Fruit fly (Drosophila melanogaster) whole organism: ENCODE data around the gene dnd.

Experiments used
- CG8478 ChIP-seq: fragments of >200 bp; optimal IDR thresholded peaks from 2 replicates; lab custom pipeline; 2018; ENCODE audit warnings: inconsistent platforms
- Dll ChIP-seq: fragments of >200 bp; optimal IDR thresholded peaks from 2 replicates; lab custom pipeline; 2017
- EcR ChIP-seq, 2 experiments: fragments of >200 bp; optimal IDR thresholded peaks; 2 replicates each; lab custom pipeline; 2017; ENCODE audit warnings: missing biosample characterization in 2 of 2, missing genetic modification characterization in 2 of 2, missing genetic modification reagents in 2 of 2
- pan ChIP-seq: fragments of >200 bp; optimal IDR thresholded peaks from 2 replicates; lab custom pipeline; 2017
- psq ChIP-seq: fragments of >200 bp; optimal IDR thresholded peaks from 2 replicates; lab custom pipeline; 2017
- usp ChIP-seq: fragments of >200 bp; optimal IDR thresholded peaks from 2 replicates; lab custom pipeline; 2017; ENCODE audit warnings: missing biosample characterization, missing genetic modification characterization, mixed read lengths

Gene dnd

dm6 chr3R:21870158-21870971 lies 16.8 kb downstream of the dnd start, which contains the start of gene CG31431:
Gene CG31431, plus strand, starts transcription at chr3R:21870681.
- TF ChIP-seq CG8478 (no peak), psq (lab: Kevin White, UChicago) (no peak), usp (no peak), EcR (GFP tag; optimal IDR thresholded peaks at IDR 0.05; lab: Kevin White, UChicago) (no peak), Dll (lab: Kevin White, UChicago) (no peak), pan (lab: Kevin White, UChicago) (no peak)

DNA sequence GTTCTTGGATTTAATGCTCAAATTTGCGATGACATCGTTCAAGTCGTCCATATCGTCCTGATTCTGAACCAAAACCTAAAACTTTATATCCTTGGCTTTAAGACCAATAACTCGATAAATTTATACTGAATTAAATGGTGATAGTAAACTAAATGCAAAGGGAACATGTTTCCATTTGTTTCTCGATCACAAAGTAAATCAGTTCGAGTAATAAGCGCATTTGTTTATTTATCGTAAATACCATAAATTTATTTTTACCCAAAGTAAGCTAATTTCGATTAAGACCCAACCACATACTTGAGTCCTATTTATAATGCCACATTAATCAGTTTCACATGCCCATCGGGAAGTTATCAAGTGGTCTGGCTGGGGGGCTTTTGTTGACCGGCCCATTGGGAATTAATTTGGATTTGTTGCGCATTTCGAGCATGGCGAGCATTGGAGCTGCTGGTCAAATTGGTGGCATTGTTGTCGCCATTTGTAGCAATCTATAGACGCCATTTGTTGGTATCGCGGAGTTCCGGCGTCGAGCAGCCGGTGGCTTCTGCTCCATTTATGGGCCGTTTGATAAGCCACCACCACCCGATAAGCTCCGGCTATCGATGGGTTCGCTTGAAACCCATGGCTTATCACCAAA lies 17.6 kb downstream of the dnd start, which contains the start of gene CG31174:
CG31174 (minus strand) TSS at position 51 of the 637 bp plus-strand sequence.
- no peak for TF ChIP-seq usp
- no peak for TF ChIP-seq CG8478
- no peak for TF ChIP-seq psq (lab: Kevin White, UChicago)
- TF ChIP-seq EcR (GFP tag; optimal IDR thresholded peaks at IDR 0.05; lab: Kevin White, UChicago), result no peak
- no peak for TF ChIP-seq pan (lab: Kevin White, UChicago)
- TF ChIP-seq Dll (lab: Kevin White, UChicago), result no peak

dm6 chr3R:21867819-21868218 lies 19.3 kb downstream of the dnd start, which contains the start of the genes CG6569 and Cby:
Gene CG6569, minus strand, starts transcription at chr3R:21867919.
Gene Cby, plus strand, starts transcription at chr3R:21868003.
- TF ChIP-seq Dll (lab: Kevin White, UChicago) (no peak), EcR (GFP tag; optimal IDR thresholded peaks at IDR 0.05; lab: Kevin White, UChicago) (no peak), usp (no peak), CG8478 (no peak), pan (lab: Kevin White, UChicago) (no peak), psq (lab: Kevin White, UChicago) (no peak)

DNA sequence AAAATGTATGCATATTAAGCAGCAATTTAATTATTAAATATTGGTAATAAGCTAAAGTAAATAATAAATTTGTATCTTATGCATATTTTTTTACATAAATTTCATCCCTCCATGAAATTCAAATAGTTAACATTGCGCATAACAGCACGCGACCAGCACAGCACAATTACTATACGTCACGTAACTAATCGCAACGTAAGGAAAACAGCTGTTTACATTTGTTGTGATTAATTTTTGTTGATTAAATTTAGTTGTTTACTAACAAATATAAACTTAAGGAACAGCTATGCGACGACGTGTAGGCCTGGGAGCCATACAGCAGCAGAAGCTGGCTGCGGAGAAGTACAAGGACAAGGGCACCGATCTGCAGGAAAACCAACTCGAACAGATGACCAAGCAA lies 22.2 kb downstream of the dnd start, which contains the start of gene lsn:
lsn (plus strand) TSS at position 177 of the 400 bp plus-strand sequence.
- TF ChIP-seq CG8478, result no peak
- no peak for TF ChIP-seq Dll (lab: Kevin White, UChicago)
- TF ChIP-seq usp, result no peak
- TF ChIP-seq psq (lab: Kevin White, UChicago), result no peak
- TF ChIP-seq pan (lab: Kevin White, UChicago), result no peak
- no peak for TF ChIP-seq EcR (GFP tag; optimal IDR thresholded peaks at IDR 0.05; lab: Kevin White, UChicago)

DNA sequence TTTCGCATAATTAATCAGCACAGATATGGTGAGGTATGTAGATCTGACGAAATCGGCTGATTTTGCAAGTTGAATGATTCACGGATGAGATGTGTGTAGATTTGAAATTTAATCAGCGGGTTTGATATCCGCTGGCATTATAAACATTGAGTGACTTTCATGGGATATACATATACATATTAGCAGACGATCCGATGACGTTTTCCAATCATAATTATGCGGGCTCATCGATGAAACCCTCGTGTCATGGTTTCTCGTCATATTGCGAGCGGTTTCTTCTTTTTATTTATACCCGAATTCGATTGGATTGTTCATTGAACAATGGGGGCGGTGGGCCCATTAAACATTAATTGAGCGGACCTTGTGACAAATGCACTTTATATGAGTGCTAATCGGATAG lies 22.7 kb downstream of the dnd start:
- TF ChIP-seq usp (no peak), EcR (GFP tag; optimal IDR thresholded peaks at IDR 0.05; lab: Kevin White, UChicago) (no peak), psq (lab: Kevin White, UChicago) (no peak), Dll (lab: Kevin White, UChicago) (no peak), CG8478 (no peak), pan (lab: Kevin White, UChicago) (no peak)

dm6 chr3R:21863817-21864384 lies 23.3 kb downstream of the dnd start:
- TF ChIP-seq pan (lab: Kevin White, UChicago) (no peak), psq (lab: Kevin White, UChicago) (no peak), EcR (GFP tag; optimal IDR thresholded peaks at IDR 0.05; lab: Kevin White, UChicago) (no peak), usp (no peak), Dll (lab: Kevin White, UChicago) (no peak), CG8478 (no peak)

DNA sequence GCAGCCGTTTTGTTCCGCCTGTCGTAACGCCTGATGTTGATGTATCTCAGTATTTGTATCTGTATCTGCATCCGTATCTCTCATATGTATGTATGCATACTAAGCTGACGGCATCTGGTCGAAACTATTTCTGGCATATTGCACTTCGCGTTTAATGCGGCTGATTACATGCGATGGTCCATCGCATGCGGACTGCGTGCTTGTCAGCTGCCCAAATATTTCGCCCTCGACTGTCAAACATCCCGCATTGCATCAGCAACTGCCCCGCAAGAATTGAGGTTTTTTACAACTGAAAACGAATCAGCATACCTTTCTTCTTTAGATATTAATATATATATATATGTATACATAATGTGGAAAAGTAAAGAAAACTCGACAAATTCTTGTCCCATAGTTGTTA lies 24.3 kb downstream of the dnd start:
- no peak for TF ChIP-seq psq (lab: Kevin White, UChicago)
- no peak for TF ChIP-seq EcR (GFP tag; optimal IDR thresholded peaks at IDR 0.05; lab: Kevin White, UChicago)
- TF ChIP-seq usp, result no peak
- TF ChIP-seq CG8478, result no peak
- TF ChIP-seq pan (lab: Kevin White, UChicago), result no peak
- TF ChIP-seq Dll (lab: Kevin White, UChicago), result no peak

DNA sequence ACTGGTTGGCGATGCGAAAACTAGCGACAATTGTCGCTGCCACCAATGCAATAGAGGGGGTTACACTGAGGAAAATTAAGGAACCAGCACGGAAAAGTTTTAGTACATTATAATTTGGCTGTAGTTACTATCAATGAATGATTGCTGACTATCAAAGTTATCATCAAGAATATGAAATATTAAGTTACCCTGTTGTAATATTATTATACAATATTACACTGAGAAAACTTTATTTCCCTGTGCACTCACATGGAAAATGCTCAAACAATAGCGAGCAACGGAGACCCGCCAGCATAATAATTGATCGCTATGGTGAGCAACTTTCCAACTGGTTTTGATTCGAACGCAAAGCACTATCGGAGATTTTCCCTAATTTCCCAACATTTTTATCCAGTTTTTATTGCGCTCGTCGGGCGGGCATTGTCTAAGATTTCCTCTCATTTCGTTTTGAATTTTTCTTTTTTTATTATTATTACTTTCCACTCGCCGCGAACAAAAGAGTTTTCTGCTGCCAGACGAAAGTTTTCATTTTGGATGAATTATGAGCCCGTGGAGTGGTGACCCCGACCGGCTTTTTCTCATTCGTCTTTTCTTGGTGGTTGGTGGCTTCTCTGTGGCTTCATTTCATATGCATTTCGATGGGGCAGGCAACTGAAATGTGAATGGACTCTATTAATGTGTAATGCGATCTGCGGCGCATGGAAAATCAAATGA lies 24.9 kb downstream of the dnd start:
- TF ChIP-seq psq (lab: Kevin White, UChicago) (no peak), EcR (GFP tag; optimal IDR thresholded peaks at IDR 0.05; lab: Kevin White, UChicago) (no peak), Dll (lab: Kevin White, UChicago) (no peak), usp (no peak), pan (lab: Kevin White, UChicago) (no peak), CG8478 (no peak)

DNA sequence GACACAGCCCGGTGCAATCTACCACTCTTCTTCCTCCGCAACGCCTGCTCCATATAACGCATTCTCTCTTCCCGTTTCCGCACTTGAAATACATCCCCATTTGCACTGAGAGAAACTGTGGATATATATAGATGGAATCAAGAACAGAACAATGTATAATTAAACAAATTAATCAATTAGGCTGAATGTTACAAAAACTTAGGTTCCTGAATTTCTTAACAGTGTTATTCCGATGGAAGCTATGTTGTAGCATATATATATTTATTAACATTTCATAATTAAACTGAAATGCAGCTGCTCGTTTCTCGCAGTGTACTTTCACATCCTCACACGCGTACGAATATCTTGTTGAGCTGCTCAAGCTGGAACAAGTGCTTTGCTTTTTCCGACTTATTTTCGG lies 27.6 kb downstream of the dnd start:
- TF ChIP-seq Dll (lab: Kevin White, UChicago) (no peak), psq (lab: Kevin White, UChicago) (no peak), CG8478 (no peak), pan (lab: Kevin White, UChicago) (no peak), usp (no peak), EcR (GFP tag; optimal IDR thresholded peaks at IDR 0.05; lab: Kevin White, UChicago) (no peak)

DNA sequence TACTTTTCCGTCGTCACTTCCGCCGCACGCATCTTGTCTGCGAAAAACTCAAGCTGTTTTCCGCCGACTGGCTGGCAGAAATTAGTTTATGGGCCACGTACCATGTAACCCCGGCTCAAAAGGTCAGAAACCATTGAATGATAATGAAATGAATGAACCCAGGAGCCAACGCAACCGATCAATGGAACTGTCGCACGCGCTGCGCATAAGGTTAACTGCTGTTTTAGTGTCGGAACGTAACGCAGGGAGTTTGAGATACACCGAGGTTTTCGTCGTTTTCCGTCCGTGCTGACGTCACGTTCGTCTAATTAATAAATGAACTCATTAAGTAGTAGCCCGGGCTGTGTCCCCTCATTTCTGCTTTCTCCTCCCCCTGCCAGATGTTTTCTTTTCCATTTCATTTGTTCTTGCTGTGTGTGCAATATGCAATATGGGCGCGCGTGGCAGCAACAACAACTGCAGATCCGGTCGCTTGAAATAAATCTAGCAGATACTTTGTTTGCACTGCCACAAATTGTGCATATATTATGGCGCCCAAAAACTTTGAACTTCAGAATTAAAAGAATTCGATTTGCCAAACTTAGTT lies 28.8 kb downstream of the dnd start:
- no peak for TF ChIP-seq psq (lab: Kevin White, UChicago)
- no peak for TF ChIP-seq EcR (GFP tag; optimal IDR thresholded peaks at IDR 0.05; lab: Kevin White, UChicago)
- no peak for TF ChIP-seq usp
- no peak for TF ChIP-seq pan (lab: Kevin White, UChicago)
- no peak for TF ChIP-seq CG8478
- no peak for TF ChIP-seq Dll (lab: Kevin White, UChicago)

dm6 chr3R:21857509-21857908 lies 29.6 kb downstream of the dnd start:
- TF ChIP-seq EcR (GFP tag; optimal IDR thresholded peaks at IDR 0.05; lab: Kevin White, UChicago) (no peak), pan (lab: Kevin White, UChicago) (no peak), usp (no peak)
